Worm (Caenorhabditis elegans) whole organism, L4 larva: ENCODE data around the gene ceh-41.

Experiments used
- F26F4.8 ChIP-seq: fragments of 200-800 bp; sonication (Bioruptor generic); conservative IDR thresholded peaks from 2 replicates; pipeline ENCODE4 v1.3.6; 2022; ENCODE audit warnings: missing genetic modification characterization, missing compliant biosample characterization
- F49E8.2 ChIP-seq: sonication (generic microtip); optimal IDR thresholded peaks from 2 replicates; lab custom pipeline; 2016; ENCODE audit warnings: missing compliant biosample characterization, mild to moderate bottlenecking, missing genetic modification characterization, borderline replicate concordance
- T20F7.1 ChIP-seq: fragments of 200-800 bp; sonication (Bioruptor generic); optimal IDR thresholded peaks from 2 replicates; lab custom pipeline; 2018; ENCODE audit warnings: mild to moderate bottlenecking, missing genetic modification characterization, missing compliant biosample characterization
- Y48G9A.11 ChIP-seq: fragments of 200-800 bp; sonication (Bioruptor generic); IDR thresholded peaks from 2 replicates; pipeline ENCODE4 v1.3.6; 2022; ENCODE audit warnings: missing genetic modification reagents, missing genetic modification characterization, missing compliant biosample characterization
- ZK546.5 ChIP-seq, 2 experiments: sonication (generic microtip); optimal IDR thresholded peaks; 2 replicates each; lab custom pipeline; 2017; ENCODE audit warnings: missing biosample characterization in 2 of 2, missing genetic modification characterization in 2 of 2
- ceh-32 ChIP-seq: sonication (generic microtip); optimal IDR thresholded peaks from 2 replicates; lab custom pipeline; 2016; ENCODE audit warnings: mild to moderate bottlenecking, missing genetic modification characterization, missing compliant biosample characterization; ENCODE audit not compliant: poor library complexity
- cey-2 ChIP-seq: sonication (generic microtip); optimal IDR thresholded peaks from 3 replicates; lab custom pipeline; 2017; ENCODE audit warnings: missing genetic modification characterization, mild to moderate bottlenecking, missing compliant biosample characterization, antibody characterized with exemption, borderline replicate concordance; ENCODE audit not compliant: insufficient read depth
- dmd-9 ChIP-seq: fragments of 200-800 bp; sonication (Bioruptor generic); IDR thresholded peaks from 2 replicates; pipeline ENCODE4 v1.3.6; 2022; ENCODE audit warnings: missing genetic modification reagents, missing genetic modification characterization, missing compliant biosample characterization
- duxl-1 ChIP-seq: sonication (generic microtip); optimal IDR thresholded peaks from 2 replicates; lab custom pipeline; 2016; ENCODE audit warnings: mild to moderate bottlenecking, missing genetic modification characterization, moderate library complexity, missing compliant biosample characterization; ENCODE audit not compliant: poor library complexity
- hlh-11 ChIP-seq: fragments of 200-800 bp; sonication (Bioruptor generic); optimal IDR thresholded peaks from 2 replicates; lab custom pipeline; 2018; ENCODE audit warnings: mild to moderate bottlenecking, missing genetic modification characterization, missing compliant biosample characterization
- jun-1 ChIP-seq: fragments of 150-350 bp; optimal IDR thresholded peaks from 2 replicates; lab custom pipeline; 2014; ENCODE audit warnings: missing biosample characterization, missing genetic modification reagents, missing genetic modification characterization
- lin-39 ChIP-seq: fragments of 150-350 bp; optimal IDR thresholded peaks from 2 replicates; lab custom pipeline; 2014; ENCODE audit warnings: missing biosample characterization, missing genetic modification reagents, missing genetic modification characterization
- madf-9 ChIP-seq: fragments of 200-800 bp; sonication (Bioruptor generic); conservative IDR thresholded peaks from 2 replicates; pipeline ENCODE4 v1.3.6; 2022; ENCODE audit warnings: missing genetic modification reagents, missing genetic modification characterization, missing compliant biosample characterization
- mes-2 ChIP-seq: sonication (generic microtip); optimal IDR thresholded peaks from 2 replicates; lab custom pipeline; 2016; ENCODE audit warnings: missing genotype, mild to moderate bottlenecking, missing genetic modification characterization, missing compliant biosample characterization; ENCODE audit not compliant: poor library complexity, severe bottlenecking
- mxl-2 ChIP-seq: fragments of 200-800 bp; sonication (Bioruptor generic); conservative IDR thresholded peaks from 2 replicates; pipeline ENCODE4 v1.3.6; 2022; ENCODE audit warnings: missing genetic modification reagents, missing genetic modification characterization, missing compliant biosample characterization
- mxl-3 ChIP-seq: fragments of 200-800 bp; sonication (Bioruptor generic); optimal IDR thresholded peaks from 2 replicates; lab custom pipeline; 2018; ENCODE audit warnings: mild to moderate bottlenecking, missing genetic modification characterization, missing compliant biosample characterization
- nhr-111 ChIP-seq: fragments of 200-800 bp; sonication (Bioruptor generic); optimal IDR thresholded peaks from 2 replicates; lab custom pipeline; 2018; ENCODE audit warnings: mild to moderate bottlenecking, missing genetic modification characterization, missing compliant biosample characterization
- nhr-237 ChIP-seq: sonication (generic microtip); optimal IDR thresholded peaks from 2 replicates; lab custom pipeline; 2017; ENCODE audit warnings: missing biosample characterization, missing genetic modification characterization
- nhr-41 ChIP-seq: fragments of 200-800 bp; sonication (Bioruptor generic); IDR thresholded peaks from 2 replicates; pipeline ENCODE4 v1.3.6; 2022; ENCODE audit warnings: missing genetic modification reagents, missing genetic modification characterization, missing compliant biosample characterization
- nhr-42 ChIP-seq: fragments of 200-800 bp; sonication (Bioruptor generic); IDR thresholded peaks from 2 replicates; pipeline ENCODE4 v1.3.6; 2022; ENCODE audit warnings: missing genetic modification characterization, missing compliant biosample characterization
- nhr-77 ChIP-seq: fragments of 150-350 bp; optimal IDR thresholded peaks from 2 replicates; lab custom pipeline; 2014; ENCODE audit warnings: missing biosample characterization, missing genetic modification characterization
- php-3 ChIP-seq: fragments of 200-800 bp; sonication (Bioruptor generic); IDR thresholded peaks from 2 replicates; pipeline ENCODE4 v1.3.6; 2022; ENCODE audit warnings: missing genetic modification reagents, missing genetic modification characterization, missing compliant biosample characterization
- set-16 ChIP-seq: fragments of 200-800 bp; sonication (Bioruptor generic); IDR thresholded peaks from 2 replicates; pipeline ENCODE4 v1.3.6; 2022; ENCODE audit warnings: missing genetic modification reagents, missing genetic modification characterization, missing compliant biosample characterization
- unc-62 ChIP-seq, 3 experiments: fragments of 150-350 bp in 1 of 3; sonication (generic microtip); optimal IDR thresholded peaks in 2 of 3; peaks in 1 of 3; 1 replicate in 1 of 3; 2 replicates in 2 of 3; lab custom pipeline; 2014 to 2017; ENCODE audit warnings: missing biosample characterization in 3 of 3, missing genetic modification characterization in 3 of 3, missing genetic modification reagents in 3 of 3, missing genotype in 1 of 3
- zfp-2 ChIP-seq: sonication (generic microtip); optimal IDR thresholded peaks from 2 replicates; lab custom pipeline; 2016; ENCODE audit warnings: mild to moderate bottlenecking, missing genetic modification characterization, missing compliant biosample characterization
- ztf-7 ChIP-seq: fragments of 150-350 bp; optimal IDR thresholded peaks from 2 replicates; lab custom pipeline; 2014; ENCODE audit warnings: missing biosample characterization, missing genetic modification characterization

Gene ceh-41

ce11 chrX:1811436-1811835 is 37.0 kb downstream of the ceh-41 start, which contains the start of gene C14E2.3:
Gene C14E2.3, minus strand, starts transcription at chrX:1811536.
- TF ChIP-seq duxl-1 (tag; lab: Kevin White, UChicago), result no peak
- TF ChIP-seq mxl-3 (GFP tag; lab: Kevin White, UChicago), result no peak
- no peak for TF ChIP-seq nhr-111
- no peak for TF ChIP-seq zfp-2 (tag; lab: Kevin White, UChicago)
- no peak for TF ChIP-seq nhr-237
- TF ChIP-seq dmd-9, result no peak
- TF ChIP-seq F49E8.2 (tag; lab: Kevin White, UChicago), result no peak
- TF ChIP-seq ZK546.5 (tag; optimal IDR thresholded peaks at IDR 0.05; lab: Kevin White, UChicago), result no peak
- TF ChIP-seq Y48G9A.11, result no peak
- no peak for TF ChIP-seq ceh-32
- no peak for TF ChIP-seq nhr-77 (tag; lab: Kevin White, UChicago)
- no peak for TF ChIP-seq cey-2 (tag; lab: Kevin White, UChicago)
- no peak for TF ChIP-seq mes-2 (tag; lab: Kevin White, UChicago)
- TF ChIP-seq ztf-7 (tag; lab: Kevin White, UChicago), result no peak
- no peak for TF ChIP-seq T20F7.1
- TF ChIP-seq php-3 (GFP tag; lab: Robert Waterston, UW), result no peak
- no peak for TF ChIP-seq jun-1 (tag; lab: Kevin White, UChicago)
- TF ChIP-seq hlh-11, result no peak
- TF ChIP-seq nhr-41 (GFP tag; lab: Robert Waterston, UW), result no peak
- no peak for TF ChIP-seq nhr-42 (GFP tag; lab: Robert Waterston, UW)

- TF ChIP-seq lin-39 (tag; lab: Kevin White, UChicago) (no peak), mxl-2 (GFP tag; lab: Robert Waterston, UW) (no peak), set-16 (GFP tag; lab: Robert Waterston, UW) (peak; percentile 24; the same call in 1 of the 2 replicates), F26F4.8 (GFP tag; lab: Robert Waterston, UW) (no peak), madf-9 (GFP tag; lab: Robert Waterston, UW) (no peak)
- TF ChIP-seq, all 104 proteins: peak for 1
Observed at ce11 chrX:1800980-1801506, 47.4 kb downstream of the ceh-41 start, which contains the start of gene C14E2.11. Gene C14E2.11, plus strand, starts transcription at chrX:1801456.

DNA sequence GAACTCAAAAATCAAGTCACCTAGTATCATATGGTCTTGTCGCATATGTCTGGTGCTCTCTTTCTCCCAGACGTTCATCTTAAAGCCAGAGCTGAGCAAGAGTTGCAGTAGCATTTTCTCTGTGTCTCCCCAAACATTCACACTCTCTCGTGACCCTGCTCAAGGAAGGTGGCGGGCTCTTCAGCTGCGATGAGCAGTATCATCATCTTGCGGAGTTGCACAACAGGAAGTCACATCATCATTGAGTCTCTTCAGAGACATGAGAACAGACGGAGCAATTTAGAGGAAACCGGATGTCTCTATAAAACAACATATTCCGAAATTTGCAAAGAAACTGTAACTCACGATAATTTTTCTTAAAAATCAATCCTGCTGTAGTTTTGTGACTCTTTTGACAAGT is 49.9 kb downstream of the ceh-41 start:
- TF ChIP-seq unc-62 (GFP tag; optimal IDR thresholded peaks at IDR 0.05 in 1 of 2; lab: Kevin White, UChicago), result peak in 1 of 2 experiments; percentile 96
- TF ChIP-seq unc-62 (tag; optimal IDR thresholded peaks at IDR 0.05; lab: Kevin White, UChicago), result no peak
- TF ChIP-seq duxl-1 (tag; lab: Kevin White, UChicago), result peak; percentile 17
- no peak for TF ChIP-seq jun-1 (tag; lab: Kevin White, UChicago)
